Fruit fly (Drosophila melanogaster): ENCODE results near the gene Fie.

DNA sequence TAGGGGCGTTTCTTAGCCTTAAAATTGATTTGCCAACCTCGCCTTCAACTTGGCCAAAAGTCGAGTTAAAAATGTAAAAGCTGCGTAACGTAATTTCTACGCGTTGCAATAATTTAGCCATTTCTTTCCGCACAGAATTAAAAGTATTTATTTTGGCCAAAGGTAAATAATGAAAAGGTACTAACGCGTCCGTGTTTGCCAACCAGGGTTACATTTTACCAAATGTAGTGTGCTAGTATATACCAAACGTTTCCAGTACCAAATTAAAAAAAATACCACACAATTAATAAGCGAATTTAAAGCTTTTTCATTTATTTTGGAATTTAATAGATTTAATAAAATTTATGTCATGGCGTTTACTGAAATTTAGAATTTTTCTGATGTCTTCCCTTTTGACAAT lies 6.6 kb downstream of the Fie start, which contains the start of gene Ccz1:
- TF ChIP-seq CTCF (optimal IDR thresholded peaks at IDR 0.05) (no peak), CG8478 (optimal IDR thresholded peaks at IDR 0.05) (no peak)
